Worm (Caenorhabditis elegans) whole organism, young adult: ENCODE data around the gene nhr-267.

Experiments used
- B0035.1 ChIP-seq: sonication (generic microtip); optimal IDR thresholded peaks from 2 replicates; lab custom pipeline; 2016; ENCODE audit warnings: missing genetic modification characterization, mild to moderate bottlenecking, missing compliant biosample characterization, missing genotype, missing genetic modification reagents
- B0336.3 ChIP-seq: fragments of 200-800 bp; sonication (Bioruptor generic); IDR thresholded peaks from 2 replicates; pipeline ENCODE4 v1.3.6; 2022; ENCODE audit warnings: missing genetic modification characterization, missing compliant biosample characterization
- C17E4.6 ChIP-seq: fragments of 200-800 bp; sonication (Bioruptor generic); IDR thresholded peaks from 2 replicates; pipeline ENCODE4 v1.3.6; 2022; ENCODE audit warnings: missing genetic modification reagents, missing genetic modification characterization, missing compliant biosample characterization
- F33H1.4 ChIP-seq: fragments of 200-800 bp; sonication (Bioruptor generic); IDR thresholded peaks from 2 replicates; pipeline ENCODE4 v1.3.6; 2022; ENCODE audit warnings: missing genetic modification reagents, missing genetic modification characterization, missing compliant biosample characterization
- F39B2.1 ChIP-seq: fragments of 200-800 bp; sonication (Bioruptor generic); IDR thresholded peaks from 2 replicates; pipeline ENCODE4 v1.3.6; 2022; ENCODE audit warnings: missing genetic modification reagents, missing genetic modification characterization, missing compliant biosample characterization
- Y53F4B.3 ChIP-seq: fragments of 200-800 bp; sonication (Bioruptor generic); IDR thresholded peaks from 2 replicates; pipeline ENCODE4 v1.3.6; 2022; ENCODE audit warnings: missing genetic modification reagents, missing genetic modification characterization, missing compliant biosample characterization
- Y53G8AR.9 ChIP-seq: fragments of 200-800 bp; sonication (Bioruptor generic); conservative IDR thresholded peaks from 2 replicates; pipeline ENCODE4 v1.3.6; 2022; ENCODE audit warnings: missing genetic modification reagents, missing genetic modification characterization, missing compliant biosample characterization
- Y67H2A.10 ChIP-seq: fragments of 200-800 bp; sonication (Bioruptor generic); conservative IDR thresholded peaks from 2 replicates; pipeline ENCODE4 v1.3.6; 2022; ENCODE audit warnings: missing genetic modification reagents, missing genetic modification characterization, missing compliant biosample characterization
- ZK185.1 ChIP-seq: sonication (generic microtip); optimal IDR thresholded peaks from 2 replicates; lab custom pipeline; 2016; ENCODE audit warnings: mild to moderate bottlenecking, missing genetic modification characterization, missing compliant biosample characterization; ENCODE audit not compliant: poor library complexity, severe bottlenecking
- ama-1 ChIP-seq, 3 experiments: fragments of 150-350 bp in 1 of 3; sonication (generic microtip) in 2 of 3; optimal IDR thresholded peaks; 2 replicates each; lab custom pipeline; 2014 to 2018; ENCODE audit warnings: missing biosample characterization in 2 of 3, missing genetic modification characterization in 2 of 3, missing genetic modification reagents in 2 of 3
- athp-1 ChIP-seq: sonication (generic microtip); optimal IDR thresholded peaks from 2 replicates; lab custom pipeline; 2017; ENCODE audit warnings: mild to moderate bottlenecking, missing genetic modification characterization, missing compliant biosample characterization
- attf-3 ChIP-seq: fragments of 200-800 bp; sonication (Bioruptor generic); conservative IDR thresholded peaks from 2 replicates; pipeline ENCODE4 v1.3.6; 2022; ENCODE audit warnings: missing genetic modification reagents, missing genetic modification characterization, missing compliant biosample characterization
- bed-2 ChIP-seq: fragments of 200-800 bp; sonication (Bioruptor generic); IDR thresholded peaks from 2 replicates; pipeline ENCODE4 v1.3.6; 2022; ENCODE audit warnings: missing genetic modification reagents, missing genetic modification characterization, missing compliant biosample characterization
- cebp-1 ChIP-seq, 2 experiments: fragments of 200-800 bp in 1 of 2; sonication (Bioruptor generic) in 1 of 2; sonication (generic microtip) in 1 of 2; IDR thresholded peaks in 1 of 2; optimal IDR thresholded peaks in 1 of 2; 2 replicates each; pipeline versions ENCODE4 v1.3.6 to Lab custom; 2017 to 2022; ENCODE audit warnings: missing compliant biosample characterization in 2 of 2, missing genetic modification characterization in 2 of 2, mild to moderate bottlenecking in 1 of 2, missing genetic modification reagents in 1 of 2, moderate library complexity in 1 of 2
- ceh-40 ChIP-seq: fragments of 200-800 bp; sonication (Bioruptor generic); IDR thresholded peaks from 2 replicates; pipeline ENCODE4 v1.3.6; 2022; ENCODE audit warnings: missing genetic modification characterization, missing compliant biosample characterization
- ceh-58 ChIP-seq: fragments of 200-800 bp; sonication (Bioruptor generic); IDR thresholded peaks from 2 replicates; pipeline ENCODE4 v1.3.6; 2022; ENCODE audit warnings: missing genetic modification characterization, missing compliant biosample characterization
- ceh-79 ChIP-seq: sonication (generic microtip); optimal IDR thresholded peaks from 2 replicates; lab custom pipeline; 2017; ENCODE audit warnings: mild to moderate bottlenecking, missing genetic modification characterization, missing compliant biosample characterization
- dox-1 ChIP-seq: fragments of 200-800 bp; sonication (Bioruptor generic); IDR thresholded peaks from 2 replicates; pipeline ENCODE4 v1.3.6; 2022; ENCODE audit warnings: missing genetic modification reagents, missing genetic modification characterization, missing compliant biosample characterization
- dpff-1 ChIP-seq: sonication (generic microtip); optimal IDR thresholded peaks from 2 replicates; lab custom pipeline; 2017; ENCODE audit warnings: mild to moderate bottlenecking, missing genetic modification characterization, missing compliant biosample characterization
- dpl-1 ChIP-seq: fragments of 150-350 bp; optimal IDR thresholded peaks from 2 replicates; lab custom pipeline; 2014; ENCODE audit warnings: missing biosample characterization, missing genetic modification reagents, missing genetic modification characterization
- efl-1 ChIP-seq: fragments of 150-350 bp; optimal IDR thresholded peaks from 2 replicates; lab custom pipeline; 2014; ENCODE audit warnings: missing biosample characterization, missing genetic modification reagents, missing genetic modification characterization
- egl-44 ChIP-seq: fragments of 200-800 bp; sonication (Bioruptor generic); IDR thresholded peaks from 2 replicates; pipeline ENCODE4 v1.3.6; 2022; ENCODE audit warnings: missing genetic modification reagents, missing genetic modification characterization, missing compliant biosample characterization
- gei-17 ChIP-seq: fragments of 200-800 bp; sonication (Bioruptor generic); optimal IDR thresholded peaks from 2 replicates; lab custom pipeline; 2018; ENCODE audit warnings: mild to moderate bottlenecking, missing genetic modification characterization, missing compliant biosample characterization
- hlh-26 ChIP-seq: fragments of 200-800 bp; sonication (Bioruptor generic); conservative IDR thresholded peaks from 2 replicates; pipeline ENCODE4 v1.3.6; 2022; ENCODE audit warnings: missing genetic modification reagents, missing genetic modification characterization, missing compliant biosample characterization
- hmg-1.2 ChIP-seq: fragments of 200-800 bp; sonication (Bioruptor generic); IDR thresholded peaks from 2 replicates; pipeline ENCODE4 v1.3.6; 2022; ENCODE audit warnings: missing genetic modification reagents, missing genetic modification characterization, missing compliant biosample characterization
- hsf-1 ChIP-seq: fragments of 200-800 bp; sonication (Bioruptor generic); IDR thresholded peaks from 2 replicates; pipeline ENCODE4 v1.3.6; 2022; ENCODE audit warnings: missing genetic modification reagents, missing genetic modification characterization, missing compliant biosample characterization
- lag-1 ChIP-seq: fragments of 200-800 bp; sonication (Bioruptor generic); IDR thresholded peaks from 2 replicates; pipeline ENCODE4 v1.3.6; 2022; ENCODE audit warnings: missing genetic modification reagents, missing genetic modification characterization, missing compliant biosample characterization
- let-607 ChIP-seq, 2 experiments: fragments of 200-800 bp in 1 of 2; sonication (Bioruptor generic) in 1 of 2; sonication (generic microtip) in 1 of 2; optimal IDR thresholded peaks; 2 replicates each; lab custom pipeline; 2016 to 2018; ENCODE audit warnings: mild to moderate bottlenecking in 2 of 2, missing compliant biosample characterization in 2 of 2, missing genetic modification characterization in 2 of 2, moderate library complexity in 2 of 2, missing genotype in 1 of 2
- lin-40 ChIP-seq: sonication (generic microtip); optimal IDR thresholded peaks from 2 replicates; lab custom pipeline; 2016; ENCODE audit warnings: missing genetic modification characterization, mild to moderate bottlenecking, missing compliant biosample characterization, missing genotype, missing genetic modification reagents
- lin-54 ChIP-seq: fragments of 200-800 bp; sonication (Bioruptor generic); optimal IDR thresholded peaks from 2 replicates; lab custom pipeline; 2018; ENCODE audit warnings: mild to moderate bottlenecking, missing genetic modification characterization, missing compliant biosample characterization
- lsl-1 ChIP-seq: fragments of 200-800 bp; sonication (Bioruptor generic); optimal IDR thresholded peaks from 2 replicates; lab custom pipeline; 2018; ENCODE audit warnings: mild to moderate bottlenecking, missing genetic modification characterization, moderate library complexity, missing compliant biosample characterization
- madf-3 ChIP-seq: fragments of 200-800 bp; sonication (Bioruptor generic); IDR thresholded peaks from 2 replicates; pipeline ENCODE4 v1.3.6; 2022; ENCODE audit warnings: missing genetic modification reagents, missing genetic modification characterization, missing compliant biosample characterization
- nfya-2 ChIP-seq: fragments of 200-800 bp; sonication (Bioruptor generic); IDR thresholded peaks from 2 replicates; pipeline ENCODE4 v1.3.6; 2022; ENCODE audit warnings: missing genetic modification reagents, missing genetic modification characterization, missing compliant biosample characterization
- nfyb-1 ChIP-seq: fragments of 200-800 bp; sonication (Bioruptor generic); IDR thresholded peaks from 2 replicates; pipeline ENCODE4 v1.3.6; 2022; ENCODE audit warnings: missing genetic modification reagents, missing genetic modification characterization, missing compliant biosample characterization
- nhr-80 ChIP-seq: sonication (generic microtip); optimal IDR thresholded peaks from 2 replicates; lab custom pipeline; 2016; ENCODE audit warnings: missing genetic modification characterization, missing compliant biosample characterization
- pbrm-1 ChIP-seq: fragments of 200-800 bp; sonication (Bioruptor generic); IDR thresholded peaks from 2 replicates; pipeline ENCODE4 v1.3.6; 2022; ENCODE audit warnings: missing genetic modification reagents, missing genetic modification characterization, missing compliant biosample characterization
- pha-4 ChIP-seq: fragments of 150-350 bp; sonication (generic microtip); optimal IDR thresholded peaks from 2 replicates; lab custom pipeline; 2014; ENCODE audit warnings: missing biosample characterization, missing genetic modification reagents, missing genetic modification characterization
- sdz-38 ChIP-seq: sonication (generic microtip); optimal IDR thresholded peaks from 2 replicates; lab custom pipeline; 2016; ENCODE audit warnings: missing genotype, missing genetic modification characterization, missing compliant biosample characterization
- snpc-3.4 ChIP-seq: sonication (generic microtip); optimal IDR thresholded peaks from 2 replicates; lab custom pipeline; 2017; ENCODE audit warnings: missing genetic modification characterization, mild to moderate bottlenecking, missing compliant biosample characterization, antibody characterized with exemption, moderate library complexity, missing genotype, missing genetic modification reagents
- snpc-4 ChIP-seq, 5 experiments: fragments of 150-350 bp in 1 of 5; sonication (generic microtip) in 4 of 5; optimal IDR thresholded peaks; 2 replicates each; lab custom pipeline; 2014 to 2018; ENCODE audit warnings: missing genetic modification characterization in 5 of 5, missing biosample characterization in 3 of 5, antibody characterized with exemption in 2 of 5, mild to moderate bottlenecking in 2 of 5, missing compliant biosample characterization in 2 of 5, missing genotype in 2 of 5, moderate library complexity in 2 of 5, missing genetic modification reagents in 1 of 5
- tbx-9 ChIP-seq: sonication (generic microtip); optimal IDR thresholded peaks from 2 replicates; lab custom pipeline; 2016; ENCODE audit warnings: borderline replicate concordance, missing genetic modification characterization, inconsistent platforms, missing compliant biosample characterization
- xnd-1 ChIP-seq: sonication (generic microtip); optimal IDR thresholded peaks from 2 replicates; lab custom pipeline; 2016; ENCODE audit warnings: missing genotype, missing genetic modification reagents, missing genetic modification characterization, missing compliant biosample characterization

Gene nhr-267

ce11 chrIV:9327706-9328105 is 41.5 kb upstream of the nhr-267 start, which contains the start of gene clec-183:
clec-183 (plus strand) TSS chrIV:9328006.
- TF ChIP-seq snpc-4 (GFP tag; optimal IDR thresholded peaks at IDR 0.05; lab: Kevin White, UChicago) (no peak), snpc-4 (tag; optimal IDR thresholded peaks at IDR 0.05; lab: Kevin White, UChicago) (no peak), nfya-2 (no peak), hlh-26 (no peak), pbrm-1 (no peak), cebp-1 (GFP tag; IDR thresholded peaks at IDR 0.05; lab: Robert Waterston, UW) (no peak), cebp-1 (tag; optimal IDR thresholded peaks at IDR 0.05; lab: Kevin White, UChicago) (no peak), ZK185.1 (tag; lab: Kevin White, UChicago) (no peak), snpc-3.4 (tag; lab: Kevin White, UChicago) (no peak), Y53G8AR.9 (GFP tag; lab: Robert Waterston, UW) (no peak), athp-1 (tag; lab: Kevin White, UChicago) (no peak), egl-44 (GFP tag; lab: Robert Waterston, UW) (no peak), ceh-79 (tag; lab: Kevin White, UChicago) (no peak)

ce11 chrIV:9323989-9324506 is 37.8 kb upstream of the nhr-267 start, which contains the start of the genes nspg-11 and F49C12.15:
nspg-11 (minus strand) TSS chrIV:9324089.
F49C12.15 (plus strand) TSS chrIV:9324456.
- TF ChIP-seq sdz-38 (no peak), nhr-80 (tag; lab: Kevin White, UChicago) (no peak), pha-4 (tag; lab: Kevin White, UChicago) (no peak), nfyb-1 (GFP tag; lab: Robert Waterston, UW) (no peak), ceh-58 (GFP tag; lab: Robert Waterston, UW) (no peak), lag-1 (no peak), B0035.1 (tag; lab: Kevin White, UChicago) (no peak), gei-17 (no peak), dpff-1 (no peak), Y67H2A.10 (GFP tag; lab: Robert Waterston, UW) (no peak), hsf-1 (GFP tag; lab: Robert Waterston, UW) (no peak), dpl-1 (no peak)

DNA sequence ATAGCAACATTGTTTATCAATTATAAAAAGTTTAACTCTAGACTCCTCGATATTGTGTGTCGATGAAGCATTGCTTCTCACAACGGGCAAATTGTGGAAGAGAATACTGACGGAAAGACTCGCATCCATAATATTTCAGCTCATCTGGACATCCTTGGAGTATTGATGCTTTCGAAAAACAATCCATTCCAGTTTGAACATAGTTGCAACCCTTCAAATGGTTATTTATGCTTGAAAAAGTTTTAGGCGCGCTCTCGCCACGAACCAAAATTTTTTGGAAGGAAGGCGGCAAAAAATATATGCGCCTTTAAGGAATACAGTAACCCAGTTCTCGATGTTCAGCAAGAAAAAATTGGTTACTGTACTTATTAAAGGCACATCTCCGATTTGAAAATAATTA is 36.3 kb upstream of the nhr-267 start:
- TF ChIP-seq B0336.3 (GFP tag; lab: Robert Waterston, UW) (peak; percentile 68), B0035.1 (tag; lab: Kevin White, UChicago) (peak; percentile 20), ceh-58 (GFP tag; lab: Robert Waterston, UW) (no peak), dox-1 (peak; percentile 37; the same call in 1 of the 2 replicates), let-607 (tag; optimal IDR thresholded peaks at IDR 0.05; lab: Kevin White, UChicago) (peak in 1 of 2 experiments; percentile 21), bed-2 (GFP tag; lab: Robert Waterston, UW) (no peak), F39B2.1 (GFP tag; lab: Robert Waterston, UW) (no peak), Y67H2A.10 (GFP tag; lab: Robert Waterston, UW) (no peak), hmg-1.2 (GFP tag; lab: Robert Waterston, UW) (peak; percentile 29; the same call in 1 of the 2 replicates), Y53G8AR.9 (GFP tag; lab: Robert Waterston, UW) (0 out of 2 replicates have a peak, but pooled peaks have one; percentile 6), attf-3 (GFP tag; lab: Robert Waterston, UW) (no peak), madf-3 (GFP tag; lab: Robert Waterston, UW) (0 out of 2 replicates have a peak, but pooled peaks have one; percentile 9), Y53F4B.3 (GFP tag; lab: Robert Waterston, UW) (no peak), efl-1 (GFP tag; lab: Kevin White, UChicago) (peak; percentile 18), lsl-1 (GFP tag; lab: Kevin White, UChicago) (peak; percentile 38), lin-54 (GFP tag; lab: Kevin White, UChicago) (peak; percentile 20), nfyb-1 (GFP tag; lab: Robert Waterston, UW) (0 out of 2 replicates have a peak, but pooled peaks have one; percentile 41), snpc-4 (GFP tag; optimal IDR thresholded peaks at IDR 0.05; lab: Kevin White, UChicago) (no peak), snpc-4 (tag; optimal IDR thresholded peaks at IDR 0.05; lab: Kevin White, UChicago) (peak in 1 of 4 experiments; percentile 2), hlh-26 (no peak), xnd-1 (tag; lab: Kevin White, UChicago) (no peak), C17E4.6 (GFP tag; lab: Robert Waterston, UW) (peak; percentile 32; the same call in 1 of the 2 replicates), ama-1 (optimal IDR thresholded peaks at IDR 0.05; lab: Kevin White, UChicago) (peak; percentile 66), ama-1 (GFP tag; optimal IDR thresholded peaks at IDR 0.05; lab: Kevin White, UChicago) (no peak), ceh-40 (no peak), lin-40 (peak; percentile 31), F33H1.4 (GFP tag; lab: Robert Waterston, UW) (no peak), tbx-9 (tag; lab: Kevin White, UChicago) (no peak)
